Worm (Caenorhabditis elegans) whole organism, mixed stage, embryonic: Measurements from ENCODE around the gene drh-1.

ENCODE experiments used
- M03D4.4 ChIP-seq: sonication (generic microtip); optimal IDR thresholded peaks from 2 replicates; lab custom pipeline; 2017; ENCODE audit warnings: mild to moderate bottlenecking, missing genetic modification characterization, missing compliant biosample characterization
- bed-3 ChIP-seq: fragments of 200-800 bp; sonication (Bioruptor generic); optimal IDR thresholded peaks from 3 replicates; lab custom pipeline; 2018; ENCODE audit warnings: mild to moderate bottlenecking, missing genetic modification characterization, moderate library complexity, missing compliant biosample characterization
- blmp-1 ChIP-seq: fragments of 150-350 bp; optimal IDR thresholded peaks from 2 replicates; lab custom pipeline; 2014; ENCODE audit warnings: missing biosample characterization, missing genetic modification characterization
- ceh-39 ChIP-seq: fragments of 150-350 bp; optimal IDR thresholded peaks from 2 replicates; lab custom pipeline; 2014; ENCODE audit warnings: missing biosample characterization, missing genetic modification characterization
- ceh-43 ChIP-seq: fragments of 200-800 bp; sonication (Bioruptor generic); optimal IDR thresholded peaks from 2 replicates; lab custom pipeline; 2018; ENCODE audit warnings: mild to moderate bottlenecking, missing genetic modification characterization, moderate library complexity, missing compliant biosample characterization
- ceh-83 ChIP-seq: fragments of 200-800 bp; sonication (Bioruptor generic); optimal IDR thresholded peaks from 2 replicates; lab custom pipeline; 2018; ENCODE audit warnings: mild to moderate bottlenecking, missing genetic modification characterization, missing compliant biosample characterization
- ces-1 ChIP-seq: fragments of 150-350 bp; optimal IDR thresholded peaks from 2 replicates; lab custom pipeline; 2014; ENCODE audit warnings: missing biosample characterization, missing genetic modification reagents, missing genetic modification characterization
- cnd-1 ChIP-seq: fragments of 200-800 bp; sonication (Bioruptor generic); optimal IDR thresholded peaks from 2 replicates; lab custom pipeline; 2018; ENCODE audit warnings: mild to moderate bottlenecking, missing genetic modification characterization, missing compliant biosample characterization
- drap-1 ChIP-seq: fragments of 200-800 bp; sonication (Bioruptor generic); optimal IDR thresholded peaks from 3 replicates; lab custom pipeline; 2018; ENCODE audit warnings: mild to moderate bottlenecking, missing genetic modification characterization, missing compliant biosample characterization
- elt-1 ChIP-seq: sonication (generic microtip); optimal IDR thresholded peaks from 2 replicates; lab custom pipeline; 2017; ENCODE audit warnings: missing genetic modification characterization, mild to moderate bottlenecking, missing compliant biosample characterization, antibody characterized with exemption, moderate library complexity, borderline replicate concordance; ENCODE audit not compliant: insufficient read depth
- elt-3 ChIP-seq: fragments of 150-350 bp; optimal IDR thresholded peaks from 2 replicates; lab custom pipeline; 2014; ENCODE audit warnings: missing biosample characterization, missing genetic modification characterization
- flh-1 ChIP-seq: fragments of 200-800 bp; sonication (Bioruptor generic); optimal IDR thresholded peaks from 2 replicates; lab custom pipeline; 2018; ENCODE audit warnings: mild to moderate bottlenecking, missing genetic modification characterization, moderate library complexity, missing compliant biosample characterization
- ham-2 ChIP-seq: fragments of 200-800 bp; sonication (Bioruptor generic); optimal IDR thresholded peaks from 2 replicates; lab custom pipeline; 2018; ENCODE audit warnings: mild to moderate bottlenecking, missing genetic modification characterization, missing compliant biosample characterization
- hlh-1 ChIP-seq: fragments of 150-350 bp; optimal IDR thresholded peaks from 2 replicates; lab custom pipeline; 2014; ENCODE audit warnings: missing biosample characterization, missing genetic modification reagents, missing genetic modification characterization
- lin-13 ChIP-seq: fragments of 150-350 bp; optimal IDR thresholded peaks from 2 replicates; lab custom pipeline; 2014; ENCODE audit warnings: missing biosample characterization, missing genetic modification characterization
- lin-32 ChIP-seq: fragments of 200-800 bp; sonication (Bioruptor generic); optimal IDR thresholded peaks from 2 replicates; lab custom pipeline; 2018; ENCODE audit warnings: mild to moderate bottlenecking, missing genetic modification characterization, missing compliant biosample characterization
- lsy-2 ChIP-seq: fragments of 150-350 bp; optimal IDR thresholded peaks from 2 replicates; lab custom pipeline; 2014; ENCODE audit warnings: missing biosample characterization, missing genetic modification characterization
- mep-1 ChIP-seq: fragments of 150-350 bp; optimal IDR thresholded peaks from 2 replicates; lab custom pipeline; 2017; ENCODE audit warnings: missing biosample characterization, missing genetic modification reagents, missing genetic modification characterization, inconsistent platforms
- mls-2 ChIP-seq: sonication (generic microtip); optimal IDR thresholded peaks from 2 replicates; lab custom pipeline; 2016; ENCODE audit warnings: mild to moderate bottlenecking, missing genetic modification characterization, moderate library complexity, missing compliant biosample characterization
- nhr-12 ChIP-seq: fragments of 150-350 bp; optimal IDR thresholded peaks from 2 replicates; lab custom pipeline; 2014; ENCODE audit warnings: missing biosample characterization, missing genetic modification characterization
- nhr-237 ChIP-seq: fragments of 150-350 bp; optimal IDR thresholded peaks from 2 replicates; lab custom pipeline; 2014; ENCODE audit warnings: missing biosample characterization, missing genetic modification characterization
- nhr-28 ChIP-seq: fragments of 150-350 bp; optimal IDR thresholded peaks from 2 replicates; lab custom pipeline; 2014; ENCODE audit warnings: missing biosample characterization, missing genetic modification characterization
- nhr-76 ChIP-seq: sonication (generic microtip); optimal IDR thresholded peaks from 2 replicates; lab custom pipeline; 2017; ENCODE audit warnings: missing biosample characterization, missing genetic modification characterization
- sem-2 ChIP-seq: fragments of 200-800 bp; sonication (Bioruptor generic); optimal IDR thresholded peaks from 2 replicates; lab custom pipeline; 2018; ENCODE audit warnings: mild to moderate bottlenecking, missing genetic modification characterization, missing compliant biosample characterization
- snpc-4 ChIP-seq: fragments of 150-350 bp; optimal IDR thresholded peaks from 2 replicates; lab custom pipeline; 2014; ENCODE audit warnings: missing biosample characterization, missing genetic modification characterization
- sptf-1 ChIP-seq: sonication (generic microtip); optimal IDR thresholded peaks from 2 replicates; lab custom pipeline; 2017; ENCODE audit warnings: mild to moderate bottlenecking, missing genetic modification characterization, moderate library complexity, missing compliant biosample characterization
- tbx-8 ChIP-seq: fragments of 200-800 bp; sonication (Bioruptor generic); optimal IDR thresholded peaks from 2 replicates; lab custom pipeline; 2018; ENCODE audit warnings: mild to moderate bottlenecking, missing genetic modification characterization, moderate library complexity, missing compliant biosample characterization
- unc-120 ChIP-seq: sonication (generic microtip); optimal IDR thresholded peaks from 2 replicates; lab custom pipeline; 2017; ENCODE audit warnings: missing genetic modification characterization, missing compliant biosample characterization; ENCODE audit not compliant: poor library complexity, severe bottlenecking
- unc-39 ChIP-seq: fragments of 150-350 bp; optimal IDR thresholded peaks from 2 replicates; lab custom pipeline; 2014; ENCODE audit warnings: missing biosample characterization, missing genetic modification characterization
- unc-62 ChIP-seq: fragments of 150-350 bp; optimal IDR thresholded peaks from 2 replicates; lab custom pipeline; 2014; ENCODE audit warnings: missing biosample characterization, missing genetic modification reagents, missing genetic modification characterization
- zip-8 ChIP-seq: fragments of 150-350 bp; optimal IDR thresholded peaks from 2 replicates; lab custom pipeline; 2014; ENCODE audit warnings: missing biosample characterization, missing genetic modification characterization
- ztf-11 ChIP-seq: fragments of 150-350 bp; optimal IDR thresholded peaks from 2 replicates; lab custom pipeline; 2014; ENCODE audit warnings: missing biosample characterization, missing genetic modification characterization

drh-1 gene

ce11 chrIV:6638256-6638655 is 25.1 kb upstream of the drh-1 start, which contains the start of gene C01B10.7:
C01B10.7 (plus strand) TSS chrIV:6638556.
- TF ChIP-seq ham-2 (GFP tag; lab: Kevin White, UChicago) = no peak
- TF ChIP-seq unc-39 (tag; lab: Kevin White, UChicago) = no peak
- TF ChIP-seq ces-1 (GFP tag; lab: Kevin White, UChicago) = no peak
- no peak for TF ChIP-seq nhr-12 (tag; lab: Kevin White, UChicago)
- no peak for TF ChIP-seq cnd-1 (tag; lab: Kevin White, UChicago)
- TF ChIP-seq hlh-1 = no peak
- TF ChIP-seq unc-62 (GFP tag; lab: Kevin White, UChicago) = no peak
- no peak for TF ChIP-seq elt-1 (tag; lab: Kevin White, UChicago)
- no peak for TF ChIP-seq ceh-43 (GFP tag; lab: Kevin White, UChicago)
- TF ChIP-seq lin-32 (GFP tag; lab: Kevin White, UChicago) = no peak
- no peak for TF ChIP-seq drap-1 (GFP tag; lab: Kevin White, UChicago)
- TF ChIP-seq flh-1 = no peak
- TF ChIP-seq ceh-39 (tag; lab: Kevin White, UChicago) = no peak
- TF ChIP-seq mep-1 (tag; lab: Kevin White, UChicago) = no peak
- no peak for TF ChIP-seq mls-2 (tag; lab: Kevin White, UChicago)
- no peak for TF ChIP-seq ztf-11
- TF ChIP-seq unc-120 (tag; lab: Kevin White, UChicago) = no peak
- no peak for TF ChIP-seq lin-13 (tag; lab: Kevin White, UChicago)
- no peak for TF ChIP-seq elt-3 (tag; lab: Kevin White, UChicago)
- no peak for TF ChIP-seq nhr-28 (tag; lab: Kevin White, UChicago)

DNA sequence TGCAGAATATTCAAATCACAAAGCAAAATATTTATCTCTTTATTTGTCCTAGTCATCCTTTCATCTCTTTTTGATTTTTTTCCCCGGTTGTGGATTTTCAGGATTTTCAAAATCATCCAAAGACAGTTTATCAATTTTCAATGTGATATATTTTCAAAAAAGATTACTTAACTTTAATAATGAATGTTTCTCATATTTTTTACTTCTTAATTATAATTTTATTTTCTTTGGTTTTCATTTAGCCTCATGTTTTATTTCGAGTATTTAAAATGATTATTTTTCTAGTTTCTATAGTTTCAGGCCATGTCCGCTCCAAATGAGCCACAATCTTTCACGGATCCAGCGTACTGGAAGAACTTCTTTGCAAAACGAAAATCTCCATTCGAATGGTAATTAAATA is 21.6 kb upstream of the drh-1 start, which contains the start of gene metl-13:
Gene metl-13 (plus strand): TSS at position 301 of the 400 bp plus-strand sequence.
- TF ChIP-seq blmp-1 (no peak), sem-2 (no peak), ztf-11 (no peak), elt-3 (tag; lab: Kevin White, UChicago) (no peak), unc-62 (GFP tag; lab: Kevin White, UChicago) (no peak), nhr-76 (tag; lab: Kevin White, UChicago) (no peak), mls-2 (tag; lab: Kevin White, UChicago) (no peak), mep-1 (tag; lab: Kevin White, UChicago) (no peak), lin-13 (tag; lab: Kevin White, UChicago) (no peak), tbx-8 (GFP tag; lab: Kevin White, UChicago) (no peak), ces-1 (GFP tag; lab: Kevin White, UChicago) (no peak), unc-120 (tag; lab: Kevin White, UChicago) (no peak), nhr-28 (tag; lab: Kevin White, UChicago) (no peak), M03D4.4 (no peak), ham-2 (GFP tag; lab: Kevin White, UChicago) (no peak), cnd-1 (tag; lab: Kevin White, UChicago) (no peak), unc-39 (tag; lab: Kevin White, UChicago) (no peak), ceh-43 (GFP tag; lab: Kevin White, UChicago) (no peak), sptf-1 (tag; lab: Kevin White, UChicago) (no peak), elt-1 (tag; lab: Kevin White, UChicago) (no peak)
- TF ChIP-seq, all 35 proteins: peak for 0

- TF ChIP-seq lsy-2 (tag; lab: Kevin White, UChicago) = peak; percentile 40
- TF ChIP-seq lin-32 (GFP tag; lab: Kevin White, UChicago) = no peak
- no peak for TF ChIP-seq snpc-4 (tag; lab: Kevin White, UChicago)
- TF ChIP-seq ces-1 (GFP tag; lab: Kevin White, UChicago) = peak; percentile 44
- no peak for TF ChIP-seq mls-2 (tag; lab: Kevin White, UChicago)
These were observed 18.6 kb upstream of the drh-1 start, which contains the start of the genes cest-5.1 and C01B10.9 for ce11 chrIV:6631704-6632272. cest-5.1 (minus strand) TSS chrIV:6631754. C01B10.9 (plus strand) TSS chrIV:6632222.

DNA sequence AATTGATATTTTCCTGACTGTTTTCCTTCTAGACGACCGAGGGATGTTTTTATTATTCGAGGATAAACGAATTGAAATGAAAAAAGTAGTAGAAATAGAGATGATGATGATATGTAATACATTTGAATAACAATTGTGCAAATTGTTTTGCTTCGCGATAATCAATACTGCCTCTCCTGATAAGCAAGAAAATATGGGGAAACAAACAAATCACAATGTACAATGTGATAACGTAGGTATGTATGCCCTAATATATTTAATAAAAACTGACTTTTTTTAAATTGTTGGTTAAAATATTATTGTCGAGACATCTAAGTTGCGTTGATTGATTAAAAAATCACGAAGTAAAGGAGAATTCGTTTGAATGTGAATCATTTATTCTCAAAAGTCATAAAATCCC is 14.6 kb upstream of the drh-1 start, which contains the start of gene cest-5.2:
Gene cest-5.2 (minus strand): TSS at position 128 of the 400 bp plus-strand sequence.
- no peak for TF ChIP-seq lin-32 (GFP tag; lab: Kevin White, UChicago)
- no peak for TF ChIP-seq blmp-1
- no peak for TF ChIP-seq unc-39 (tag; lab: Kevin White, UChicago)

ce11 chrIV:6623390-6623789 is 10.2 kb upstream of the drh-1 start, which contains the start of gene C01B10.44:
C01B10.44 (plus strand) TSS chrIV:6623690.
- TF ChIP-seq nhr-28 (tag; lab: Kevin White, UChicago) = no peak
- TF ChIP-seq hlh-1 = no peak
- no peak for TF ChIP-seq ces-1 (GFP tag; lab: Kevin White, UChicago)
- no peak for TF ChIP-seq bed-3 (GFP tag; lab: Kevin White, UChicago)
- TF ChIP-seq blmp-1 = no peak
- no peak for TF ChIP-seq elt-1 (tag; lab: Kevin White, UChicago)
- TF ChIP-seq ztf-11 = no peak
- no peak for TF ChIP-seq tbx-8 (GFP tag; lab: Kevin White, UChicago)
- no peak for TF ChIP-seq lin-13 (tag; lab: Kevin White, UChicago)
- TF ChIP-seq zip-8 = no peak
- no peak for TF ChIP-seq nhr-76 (tag; lab: Kevin White, UChicago)
- TF ChIP-seq mls-2 (tag; lab: Kevin White, UChicago) = no peak
- no peak for TF ChIP-seq drap-1 (GFP tag; lab: Kevin White, UChicago)
- TF ChIP-seq sem-2 = no peak
- no peak for TF ChIP-seq ceh-83
- TF ChIP-seq ham-2 (GFP tag; lab: Kevin White, UChicago) = no peak
- no peak for TF ChIP-seq nhr-12 (tag; lab: Kevin White, UChicago)
- TF ChIP-seq ceh-39 (tag; lab: Kevin White, UChicago) = no peak
- no peak for TF ChIP-seq nhr-237 (tag; lab: Kevin White, UChicago)
- no peak for TF ChIP-seq M03D4.4
